Worm (Caenorhabditis elegans) whole organism, L2 larva: ENCODE data around the gene rpb-12.

ENCODE experiments used
- C34F6.9 ChIP-seq: fragments of 150-350 bp; optimal IDR thresholded peaks from 2 replicates; lab custom pipeline; 2014; ENCODE audit warnings: missing biosample characterization, missing genetic modification characterization
- F13H6.1 ChIP-seq: sonication (generic microtip); optimal IDR thresholded peaks from 2 replicates; lab custom pipeline; 2016; ENCODE audit warnings: missing genetic modification characterization, missing compliant biosample characterization
- R02D3.7 ChIP-seq: fragments of 150-350 bp; optimal IDR thresholded peaks from 2 replicates; lab custom pipeline; 2014; ENCODE audit warnings: missing biosample characterization, missing genetic modification characterization
- Y55F3AM.14 ChIP-seq: fragments of 200-800 bp; sonication (Bioruptor generic); optimal IDR thresholded peaks from 2 replicates; lab custom pipeline; 2018; ENCODE audit warnings: mild to moderate bottlenecking, missing genetic modification characterization, missing compliant biosample characterization
- ZK546.5 ChIP-seq: sonication (generic microtip); optimal IDR thresholded peaks from 2 replicates; lab custom pipeline; 2017; ENCODE audit warnings: missing biosample characterization, missing genetic modification characterization
- alr-1 ChIP-seq: fragments of 150-350 bp; optimal IDR thresholded peaks from 2 replicates; lab custom pipeline; 2014; ENCODE audit warnings: missing biosample characterization, missing genetic modification characterization
- aly-2 ChIP-seq: fragments of 150-350 bp; optimal IDR thresholded peaks from 2 replicates; lab custom pipeline; 2014; ENCODE audit warnings: missing biosample characterization, missing genetic modification characterization
- blmp-1 ChIP-seq: sonication (generic microtip); optimal IDR thresholded peaks from 2 replicates; lab custom pipeline; 2017; ENCODE audit warnings: missing genetic modification characterization, mild to moderate bottlenecking, missing compliant biosample characterization, antibody characterized with exemption, moderate library complexity; ENCODE audit not compliant: insufficient read depth
- ceh-16 ChIP-seq: fragments of 150-350 bp; optimal IDR thresholded peaks from 2 replicates; lab custom pipeline; 2014; ENCODE audit warnings: missing biosample characterization, missing genetic modification characterization
- ceh-82 ChIP-seq: fragments of 150-350 bp; optimal IDR thresholded peaks from 2 replicates; lab custom pipeline; 2014; ENCODE audit warnings: missing biosample characterization, missing genetic modification characterization
- crh-2 ChIP-seq: sonication (generic microtip); optimal IDR thresholded peaks from 2 replicates; lab custom pipeline; 2017; ENCODE audit warnings: missing biosample characterization, missing genetic modification characterization
- dmd-4 ChIP-seq: sonication (generic microtip); optimal IDR thresholded peaks from 2 replicates; lab custom pipeline; 2017; ENCODE audit warnings: missing biosample characterization, missing genetic modification characterization
- egl-27 ChIP-seq: sonication (generic microtip); optimal IDR thresholded peaks from 3 replicates; lab custom pipeline; 2017; ENCODE audit warnings: missing biosample characterization, missing genetic modification reagents, missing genetic modification characterization
- elt-3 ChIP-seq: sonication (generic microtip); optimal IDR thresholded peaks from 2 replicates; lab custom pipeline; 2017; ENCODE audit warnings: missing biosample characterization, missing genetic modification characterization
- fos-1 ChIP-seq: fragments of 150-350 bp; optimal IDR thresholded peaks from 2 replicates; lab custom pipeline; 2014; ENCODE audit warnings: missing biosample characterization, missing genetic modification characterization
- gmeb-1 ChIP-seq: fragments of 150-350 bp; optimal IDR thresholded peaks from 2 replicates; lab custom pipeline; 2014; ENCODE audit warnings: missing biosample characterization, missing genetic modification characterization
- lin-11 ChIP-seq: fragments of 150-350 bp; sonication (generic microtip); optimal IDR thresholded peaks from 2 replicates; lab custom pipeline; 2014; ENCODE audit warnings: missing biosample characterization, missing genetic modification characterization, inconsistent platforms, mixed read lengths
- lin-13 ChIP-seq: fragments of 150-350 bp; optimal IDR thresholded peaks from 2 replicates; lab custom pipeline; 2014; ENCODE audit warnings: missing biosample characterization, missing genetic modification reagents, missing genetic modification characterization
- lin-39 ChIP-seq: fragments of 150-350 bp; optimal IDR thresholded peaks from 2 replicates; lab custom pipeline; 2014; ENCODE audit warnings: missing biosample characterization, missing genetic modification reagents, missing genetic modification characterization
- lsy-2 ChIP-seq, 2 experiments: fragments of 150-350 bp in 1 of 2; sonication (generic microtip) in 1 of 2; optimal IDR thresholded peaks; 2 replicates each; lab custom pipeline; 2014 to 2017; ENCODE audit warnings: missing biosample characterization in 2 of 2, missing genetic modification characterization in 2 of 2
- mab-5 ChIP-seq: fragments of 150-350 bp; optimal IDR thresholded peaks from 2 replicates; lab custom pipeline; 2014; ENCODE audit warnings: missing biosample characterization, missing genetic modification characterization
- mbf-1 ChIP-seq: sonication (generic microtip); optimal IDR thresholded peaks from 2 replicates; lab custom pipeline; 2017; ENCODE audit warnings: missing biosample characterization, missing genetic modification characterization
- mdl-1 ChIP-seq, 2 experiments: fragments of 150-350 bp in 1 of 2; sonication (generic microtip) in 1 of 2; optimal IDR thresholded peaks; 2 replicates each; lab custom pipeline; 2017; ENCODE audit warnings: missing biosample characterization in 2 of 2, missing genetic modification characterization in 2 of 2
- nhr-10 ChIP-seq: sonication (generic microtip); optimal IDR thresholded peaks from 2 replicates; lab custom pipeline; 2017; ENCODE audit warnings: missing biosample characterization, missing genetic modification characterization
- nhr-11 ChIP-seq: fragments of 150-350 bp; optimal IDR thresholded peaks from 2 replicates; lab custom pipeline; 2014; ENCODE audit warnings: missing biosample characterization, missing genetic modification characterization
- nhr-12 ChIP-seq: fragments of 150-350 bp; optimal IDR thresholded peaks from 2 replicates; lab custom pipeline; 2014; ENCODE audit warnings: missing biosample characterization, missing genetic modification characterization
- nhr-129 ChIP-seq: fragments of 150-350 bp; optimal IDR thresholded peaks from 2 replicates; lab custom pipeline; 2014; ENCODE audit warnings: missing biosample characterization, missing genetic modification characterization
- nhr-237 ChIP-seq: fragments of 150-350 bp; optimal IDR thresholded peaks from 2 replicates; lab custom pipeline; 2014; ENCODE audit warnings: missing biosample characterization, missing genetic modification characterization
- nhr-25 ChIP-seq: fragments of 150-350 bp; sonication (generic microtip); optimal IDR thresholded peaks from 3 replicates; lab custom pipeline; 2014; ENCODE audit warnings: missing biosample characterization, missing genetic modification characterization
- nhr-77 ChIP-seq: fragments of 150-350 bp; optimal IDR thresholded peaks from 2 replicates; lab custom pipeline; 2014; ENCODE audit warnings: missing biosample characterization, missing genetic modification characterization
- peb-1 ChIP-seq: fragments of 150-350 bp; optimal IDR thresholded peaks from 2 replicates; lab custom pipeline; 2014; ENCODE audit warnings: missing biosample characterization, missing genetic modification characterization
- sem-4 ChIP-seq: fragments of 150-350 bp; optimal IDR thresholded peaks from 2 replicates; lab custom pipeline; 2014; ENCODE audit warnings: missing biosample characterization, missing genetic modification reagents, missing genetic modification characterization
- skn-1 ChIP-seq: sonication (generic microtip); optimal IDR thresholded peaks from 2 replicates; lab custom pipeline; 2017; ENCODE audit warnings: missing biosample characterization, missing genetic modification characterization
- sma-9 ChIP-seq, 2 experiments: fragments of 150-350 bp in 1 of 2; sonication (generic microtip) in 1 of 2; optimal IDR thresholded peaks; 2 replicates each; lab custom pipeline; 2014 to 2016; ENCODE audit warnings: missing genetic modification characterization in 2 of 2, mild to moderate bottlenecking in 1 of 2, missing biosample characterization in 1 of 2, missing compliant biosample characterization in 1 of 2, missing genetic modification reagents in 1 of 2, moderate library complexity in 1 of 2
- unc-39 ChIP-seq: fragments of 150-350 bp; optimal IDR thresholded peaks from 2 replicates; lab custom pipeline; 2014; ENCODE audit warnings: missing biosample characterization, missing genetic modification characterization
- unc-55 ChIP-seq: fragments of 150-350 bp; sonication (generic microtip); optimal IDR thresholded peaks from 3 replicates; lab custom pipeline; 2014; ENCODE audit warnings: missing biosample characterization, missing genetic modification reagents, missing genetic modification characterization
- unc-62 ChIP-seq: fragments of 150-350 bp; optimal IDR thresholded peaks from 2 replicates; lab custom pipeline; 2014; ENCODE audit warnings: missing biosample characterization, missing genetic modification reagents, missing genetic modification characterization
- zag-1 ChIP-seq: fragments of 150-350 bp; optimal IDR thresholded peaks from 2 replicates; lab custom pipeline; 2014; ENCODE audit warnings: missing biosample characterization, missing genetic modification characterization
- ztf-1 ChIP-seq: fragments of 200-800 bp; sonication (Bioruptor generic); conservative IDR thresholded peaks from 2 replicates; pipeline ENCODE4 v1.3.6; 2022; ENCODE audit warnings: missing genetic modification characterization, missing compliant biosample characterization

Gene rpb-12

DNA sequence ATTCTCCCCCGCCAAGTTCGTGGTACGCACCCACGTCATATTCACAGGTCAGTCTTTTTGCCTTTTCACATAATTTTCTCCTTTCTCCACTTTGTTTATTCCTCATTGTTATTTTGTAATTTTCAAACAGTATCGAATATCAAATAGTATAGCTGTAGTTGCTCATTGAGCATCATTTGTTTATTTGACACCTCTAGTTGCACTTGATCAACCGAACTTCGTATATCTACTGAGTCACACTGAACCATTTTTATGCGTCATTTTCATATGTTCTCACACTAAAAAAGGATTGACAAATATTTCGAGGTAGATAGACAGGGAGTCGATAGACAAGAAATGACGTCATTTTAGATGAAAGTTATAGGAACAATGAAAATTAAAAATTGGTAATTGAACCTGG, 26.4 kb downstream of the rpb-12 start:
- TF ChIP-seq zag-1 (tag; lab: Kevin White, UChicago) = no peak
- TF ChIP-seq ZK546.5 (tag; lab: Kevin White, UChicago) = no peak
- TF ChIP-seq skn-1 (tag; lab: Kevin White, UChicago) = no peak
- no peak for TF ChIP-seq Y55F3AM.14
- no peak for TF ChIP-seq dmd-4 (tag; lab: Kevin White, UChicago)
- TF ChIP-seq unc-55 (GFP tag; lab: Kevin White, UChicago) = no peak
- TF ChIP-seq alr-1 (tag; lab: Kevin White, UChicago) = no peak
- TF ChIP-seq C34F6.9 (tag; lab: Kevin White, UChicago) = no peak

DNA sequence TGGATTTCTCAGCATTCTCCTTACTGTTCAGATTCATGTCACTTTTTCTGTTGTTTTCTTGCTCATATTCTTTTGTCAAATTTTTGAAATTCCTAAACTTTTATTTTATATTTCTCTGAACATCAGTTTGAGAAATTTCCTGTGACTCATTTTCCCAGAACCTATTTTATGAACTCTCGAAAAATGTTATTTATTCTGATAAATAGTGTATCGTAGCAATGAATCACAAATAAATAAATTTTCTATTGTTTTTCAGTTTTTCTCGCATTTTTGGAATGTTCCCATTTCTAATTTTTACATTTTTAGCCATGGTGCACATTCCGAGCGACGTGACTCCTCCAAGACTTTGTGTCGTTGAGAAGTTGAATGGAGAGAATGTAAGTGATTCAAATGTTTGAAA, 27.9 kb downstream of the rpb-12 start, which contains the start of gene nrfl-1:
nrfl-1 (plus strand) TSS at position 301 of the 400 bp plus-strand sequence.
- TF ChIP-seq nhr-12 (tag; lab: Kevin White, UChicago) = no peak
- no peak for TF ChIP-seq ztf-1
- TF ChIP-seq lsy-2 (tag; optimal IDR thresholded peaks at IDR 0.05; lab: Kevin White, UChicago) = no peak
- no peak for TF ChIP-seq aly-2 (tag; lab: Kevin White, UChicago)
- TF ChIP-seq unc-39 = no peak
- TF ChIP-seq egl-27 (tag; lab: Kevin White, UChicago) = no peak
- TF ChIP-seq ceh-16 (tag; lab: Kevin White, UChicago) = no peak
- TF ChIP-seq R02D3.7 (tag; lab: Kevin White, UChicago) = no peak
- TF ChIP-seq crh-2 = no peak
- no peak for TF ChIP-seq ceh-82
- no peak for TF ChIP-seq nhr-129
- no peak for TF ChIP-seq unc-62 (GFP tag; lab: Kevin White, UChicago)
- no peak for TF ChIP-seq mdl-1 (tag; optimal IDR thresholded peaks at IDR 0.05; lab: Kevin White, UChicago)
- no peak for TF ChIP-seq lin-13 (GFP tag; lab: Kevin White, UChicago)
- no peak for TF ChIP-seq zag-1 (tag; lab: Kevin White, UChicago)
- TF ChIP-seq sma-9 (GFP tag; optimal IDR thresholded peaks at IDR 0.05; lab: Kevin White, UChicago) = no peak
- no peak for TF ChIP-seq sma-9 (tag; optimal IDR thresholded peaks at IDR 0.05; lab: Kevin White, UChicago)
- no peak for TF ChIP-seq skn-1 (tag; lab: Kevin White, UChicago)
- TF ChIP-seq gmeb-1 = no peak

DNA sequence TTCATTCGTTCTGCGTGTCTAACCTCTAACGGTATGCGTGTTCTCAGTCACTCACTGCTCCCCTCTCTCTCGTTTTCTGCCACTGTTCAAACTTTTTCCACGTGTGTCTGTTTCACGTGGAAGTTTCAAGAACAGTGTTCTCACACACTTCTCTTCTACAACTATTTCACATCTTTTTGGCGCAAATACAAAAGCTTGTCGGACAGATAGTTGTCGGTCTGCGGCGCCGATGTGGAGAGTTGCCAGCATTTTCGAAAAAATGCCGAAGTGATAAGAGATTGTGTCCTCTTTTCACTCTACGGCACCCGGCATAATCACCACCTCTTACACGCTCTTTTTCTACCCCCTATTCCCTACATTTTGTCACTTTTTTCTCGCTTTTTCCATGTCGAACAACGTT, 28.3 kb downstream of the rpb-12 start:
- peak; percentile 12 for TF ChIP-seq crh-2
- peak; percentile 53 for TF ChIP-seq F13H6.1 (tag; lab: Kevin White, UChicago)
- TF ChIP-seq fos-1 = peak; percentile 16
- no peak for TF ChIP-seq peb-1 (tag; lab: Kevin White, UChicago)
- TF ChIP-seq blmp-1 (tag; lab: Kevin White, UChicago) = no peak

- TF ChIP-seq F13H6.1 (tag; lab: Kevin White, UChicago) (no peak), mdl-1 (tag; optimal IDR thresholded peaks at IDR 0.05; lab: Kevin White, UChicago) (no peak), nhr-129 (no peak), lin-11 (no peak), C34F6.9 (tag; lab: Kevin White, UChicago) (no peak), sem-4 (no peak), nhr-237 (tag; lab: Kevin White, UChicago) (no peak), ztf-1 (no peak), nhr-77 (tag; lab: Kevin White, UChicago) (no peak), elt-3 (tag; lab: Kevin White, UChicago) (no peak)
Measured at ce11 chrIV:9117700-9118099, 29.0 kb downstream of the rpb-12 start.

- TF ChIP-seq unc-55 (GFP tag; lab: Kevin White, UChicago) (no peak), fos-1 (peak; percentile 89)
Measured at ce11 chrIV:9116452-9116851, 30.2 kb downstream of the rpb-12 start.

ce11 chrIV:9114078-9114477, 32.6 kb downstream of the rpb-12 start:
- TF ChIP-seq mbf-1 (tag; lab: Kevin White, UChicago) (no peak), mab-5 (tag; lab: Kevin White, UChicago) (no peak), nhr-11 (tag; lab: Kevin White, UChicago) (no peak), ceh-82 (no peak), elt-3 (tag; lab: Kevin White, UChicago) (no peak), nhr-10 (tag; lab: Kevin White, UChicago) (no peak), lin-39 (tag; lab: Kevin White, UChicago) (no peak), nhr-25 (tag; lab: Kevin White, UChicago) (no peak)
- TF ChIP-seq, all 48 proteins: peak for 0
